Worm (Caenorhabditis elegans): Measurements from ENCODE around the gene sek-4.
A peak's percentile ranks its signal among the peaks of the same experiment; 100 is the strongest.

ce11 chrX:5330765-5331164 is 44.1 kb upstream of the sek-4 start:
- TF ChIP-seq nhr-28 (tag; optimal IDR thresholded peaks at IDR 0.05) (no peak), unc-98 (GFP tag; IDR thresholded peaks at IDR 0.05) (no peak), ama-1 (optimal IDR thresholded peaks at IDR 0.05) (no peak), snu-23 (GFP tag; optimal IDR thresholded peaks at IDR 0.05) (no peak), lin-39 (tag; optimal IDR thresholded peaks at IDR 0.05) (no peak), efl-1 (optimal IDR thresholded peaks at IDR 0.05) (no peak), efl-1 (GFP tag; optimal IDR thresholded peaks at IDR 0.05 in 1 of 2) (peak in 1 of 2 experiments; percentile 52), sox-4 (tag; optimal IDR thresholded peaks at IDR 0.05) (no peak), mab-9 (GFP tag; IDR thresholded peaks at IDR 0.05) (no peak), vab-15 (tag; optimal IDR thresholded peaks at IDR 0.05) (no peak), lsy-2 (tag; optimal IDR thresholded peaks at IDR 0.05) (no peak), alr-1 (tag; optimal IDR thresholded peaks at IDR 0.05; ENCODE audit: borderline replicate concordance) (no peak)
